Fruit fly (Drosophila melanogaster): Measurements from ENCODE around the gene Tao.

DNA sequence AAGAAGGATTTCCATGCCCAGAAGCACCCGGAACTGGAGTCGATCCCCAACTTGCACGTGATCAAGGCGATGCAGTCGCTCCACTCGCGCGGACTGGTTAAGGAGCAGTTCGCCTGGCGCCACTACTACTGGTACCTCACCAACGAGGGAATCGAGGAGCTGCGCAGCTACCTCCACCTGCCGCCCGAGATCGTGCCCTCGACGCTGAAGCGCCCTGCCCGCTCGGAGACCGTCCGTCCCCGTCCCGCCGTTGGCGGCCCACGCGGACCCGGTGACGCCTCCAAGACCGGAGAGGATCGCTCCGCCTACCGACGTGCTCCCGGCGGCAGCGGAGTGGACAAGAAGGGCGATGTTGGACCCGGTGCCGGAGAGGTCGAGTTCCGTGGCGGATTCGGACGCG, 18.9 kb upstream of the Tao start:
- no peak for TF ChIP-seq CG8478 (optimal IDR thresholded peaks at IDR 0.05)
- no peak for TF ChIP-seq CTCF (optimal IDR thresholded peaks at IDR 0.05)

Data from S2 (cell line).